Fruit fly (Drosophila melanogaster) whole organism, embryonic: Measurements from ENCODE around the gene CG10948.

ENCODE experiments used
- Antp ChIP-seq: fragments of 200-800 bp; sonication (Bioruptor generic); optimal IDR thresholded peaks from 3 replicates; lab custom pipeline; 2016; ENCODE audit warnings: missing biosample characterization, missing genetic modification characterization
- Atf-2 ChIP-seq: fragments of 200-800 bp; sonication (Bioruptor generic); optimal IDR thresholded peaks from 2 replicates; lab custom pipeline; 2016; ENCODE audit warnings: missing biosample characterization, missing genetic modification characterization
- B-H2 ChIP-seq: fragments of 200-800 bp; sonication (Bioruptor generic); optimal IDR thresholded peaks from 2 replicates; lab custom pipeline; 2018; ENCODE audit warnings: missing biosample characterization, mild to moderate bottlenecking, missing genetic modification characterization
- Blimp-1 ChIP-seq: fragments of 200-800 bp; sonication (Bioruptor generic); optimal IDR thresholded peaks from 3 replicates; lab custom pipeline; 2018; ENCODE audit warnings: missing biosample characterization, missing genetic modification characterization, mild to moderate bottlenecking, moderate library complexity, missing genetic modification reagents
- CG10543 ChIP-seq: fragments of 200-800 bp; sonication (Bioruptor generic); optimal IDR thresholded peaks from 3 replicates; lab custom pipeline; 2017; ENCODE audit warnings: missing biosample characterization, mild to moderate bottlenecking, missing genetic modification characterization, moderate library complexity
- CG11723 ChIP-seq: fragments of 200-800 bp; sonication (Bioruptor generic); optimal IDR thresholded peaks from 2 replicates; lab custom pipeline; 2017; ENCODE audit warnings: missing biosample characterization, mild to moderate bottlenecking, missing genetic modification characterization
- CG1233 ChIP-seq: fragments of 200-800 bp; sonication (Bioruptor generic); optimal IDR thresholded peaks from 4 replicates; lab custom pipeline; 2018; ENCODE audit warnings: missing biosample characterization, mild to moderate bottlenecking, missing genetic modification characterization
- CG12391 ChIP-seq: fragments of 200-800 bp; sonication (Bioruptor generic); optimal IDR thresholded peaks from 3 replicates; lab custom pipeline; 2018; ENCODE audit warnings: missing biosample characterization, mild to moderate bottlenecking, missing genetic modification characterization, moderate library complexity
- CG15601 ChIP-seq: fragments of 200-800 bp; sonication (Bioruptor generic); optimal IDR thresholded peaks from 3 replicates; lab custom pipeline; 2019; ENCODE audit warnings: missing biosample characterization, mild to moderate bottlenecking, missing genetic modification characterization, moderate library complexity
- CG16863 ChIP-seq: fragments of 200-800 bp; sonication (Bioruptor generic); optimal IDR thresholded peaks from 3 replicates; lab custom pipeline; 2016; ENCODE audit warnings: missing biosample characterization, missing genetic modification characterization
- CG17186 ChIP-seq: fragments of 200-800 bp; sonication (Bioruptor generic); optimal IDR thresholded peaks from 3 replicates; lab custom pipeline; 2017; ENCODE audit warnings: missing biosample characterization, missing genetic modification reagents, missing genetic modification characterization
- CG31441 ChIP-seq: fragments of 200-800 bp; sonication (Bioruptor generic); IDR thresholded peaks from 2 replicates; pipeline ENCODE4 v1.3.6; 2022; ENCODE audit warnings: missing biosample characterization, missing genetic modification characterization
- CG5245 ChIP-seq: fragments of 200-800 bp; sonication (Bioruptor generic); optimal IDR thresholded peaks from 3 replicates; lab custom pipeline; 2016; ENCODE audit warnings: missing biosample characterization, missing genetic modification characterization
- CG5953 ChIP-seq: fragments of 200-800 bp; sonication (Bioruptor generic); IDR thresholded peaks from 2 replicates; pipeline ENCODE4 v1.3.6; 2022; ENCODE audit warnings: missing biosample characterization, missing genetic modification characterization
- CG6272 ChIP-seq: fragments of 200-800 bp; sonication (Bioruptor generic); IDR thresholded peaks from 2 replicates; pipeline ENCODE4 v1.3.6; 2022; ENCODE audit warnings: missing biosample characterization, missing genetic modification characterization
- CG6654 ChIP-seq: fragments of 200-800 bp; sonication (Bioruptor generic); optimal IDR thresholded peaks from 2 replicates; lab custom pipeline; 2017; ENCODE audit warnings: missing biosample characterization, mild to moderate bottlenecking, missing genetic modification characterization
- CG6689 ChIP-seq: fragments of 200-800 bp; sonication (Bioruptor generic); IDR thresholded peaks from 2 replicates; pipeline ENCODE4 v1.3.6; 2022; ENCODE audit warnings: missing biosample characterization, missing genetic modification characterization
- CG7786 ChIP-seq: fragments of 200-800 bp; sonication (Bioruptor generic); optimal IDR thresholded peaks from 2 replicates; lab custom pipeline; 2016; ENCODE audit warnings: missing biosample characterization, missing genetic modification characterization
- CG9437 ChIP-seq: fragments of 200-800 bp; sonication (Bioruptor generic); optimal IDR thresholded peaks from 2 replicates; lab custom pipeline; 2018; ENCODE audit warnings: missing biosample characterization, mild to moderate bottlenecking, missing genetic modification characterization
- CG9797 ChIP-seq: fragments of 200-800 bp; sonication (Bioruptor generic); optimal IDR thresholded peaks from 3 replicates; lab custom pipeline; 2018; ENCODE audit warnings: missing biosample characterization, mild to moderate bottlenecking, missing genetic modification characterization
- GATAe ChIP-seq: fragments of 200-800 bp; sonication (Bioruptor generic); conservative IDR thresholded peaks from 2 replicates; pipeline ENCODE4 v1.3.6; 2022; ENCODE audit warnings: missing biosample characterization, missing genetic modification characterization
- HLH3B ChIP-seq: fragments of 200-800 bp; sonication (Bioruptor generic); IDR thresholded peaks from 2 replicates; pipeline ENCODE4 v1.3.6; 2022; ENCODE audit warnings: missing biosample characterization, missing genetic modification characterization
- Hmr ChIP-seq: fragments of 200-800 bp; sonication (Bioruptor generic); optimal IDR thresholded peaks from 3 replicates; lab custom pipeline; 2017; ENCODE audit warnings: mild to moderate bottlenecking, missing biosample characterization, missing genetic modification reagents, missing genetic modification characterization
- Hmx ChIP-seq: fragments of 200-800 bp; sonication (Bioruptor generic); optimal IDR thresholded peaks from 2 replicates; lab custom pipeline; 2016; ENCODE audit warnings: missing biosample characterization, missing genetic modification characterization
- Myb ChIP-seq: fragments of 200-800 bp; sonication (Bioruptor generic); optimal IDR thresholded peaks from 2 replicates; lab custom pipeline; 2016; ENCODE audit warnings: missing biosample characterization, missing genetic modification characterization
- Nf-YB ChIP-seq: fragments of 200-800 bp; sonication (Bioruptor generic); optimal IDR thresholded peaks from 3 replicates; lab custom pipeline; 2019; ENCODE audit warnings: missing biosample characterization, mild to moderate bottlenecking, missing genetic modification characterization, moderate library complexity
- Nf-YC ChIP-seq: fragments of 200-800 bp; optimal IDR thresholded peaks from 3 replicates; lab custom pipeline; 2019; ENCODE audit warnings: missing biosample characterization, mild to moderate bottlenecking, missing genetic modification characterization, moderate library complexity
- NfI ChIP-seq: fragments of 200-800 bp; sonication (Bioruptor generic); optimal IDR thresholded peaks from 3 replicates; lab custom pipeline; 2018; ENCODE audit warnings: missing biosample characterization, mild to moderate bottlenecking, missing genetic modification characterization, moderate library complexity
- Oaz ChIP-seq: fragments of 200-800 bp; sonication (Bioruptor generic); IDR thresholded peaks from 2 replicates; pipeline ENCODE4 v1.3.6; 2022; ENCODE audit warnings: missing biosample characterization, missing genetic modification characterization
- Side ChIP-seq: fragments of 200-800 bp; sonication (Bioruptor generic); optimal IDR thresholded peaks from 2 replicates; lab custom pipeline; 2016; ENCODE audit warnings: missing biosample characterization, missing genetic modification characterization
- Six4 ChIP-seq: fragments of 200-800 bp; sonication (Bioruptor generic); optimal IDR thresholded peaks from 2 replicates; lab custom pipeline; 2016; ENCODE audit warnings: missing biosample characterization, missing genetic modification characterization
- Sox100B ChIP-seq: fragments of 200-800 bp; sonication (Bioruptor generic); optimal IDR thresholded peaks from 3 replicates; lab custom pipeline; 2018; ENCODE audit warnings: missing biosample characterization, mild to moderate bottlenecking, missing genetic modification characterization
- Trl ChIP-seq, 3 experiments: fragments of >200 bp in 2 of 3; fragments of 200-800 bp in 1 of 3; sonication (Bioruptor generic) in 1 of 3; optimal IDR thresholded peaks; 2 replicates in 1 of 3; 3 replicates in 2 of 3; lab custom pipeline; 2016 to 2017; ENCODE audit warnings: missing biosample characterization in 1 of 3, missing genetic modification characterization in 1 of 3
- bowl ChIP-seq: fragments of 200-800 bp; sonication (Bioruptor generic); IDR thresholded peaks from 2 replicates; pipeline ENCODE4 v1.3.6; 2022; ENCODE audit warnings: missing biosample characterization, missing genetic modification characterization
- chn ChIP-seq: fragments of 200-800 bp; sonication (Bioruptor generic); optimal IDR thresholded peaks from 2 replicates; lab custom pipeline; 2016; ENCODE audit warnings: missing biosample characterization, missing genetic modification characterization
- croc ChIP-seq: fragments of 200-800 bp; sonication (Bioruptor generic); conservative IDR thresholded peaks from 3 replicates; pipeline ENCODE4 v1.3.6; 2022; ENCODE audit warnings: missing biosample characterization, missing genetic modification characterization
- dmrt11E ChIP-seq: fragments of 200-800 bp; sonication (Bioruptor generic); optimal IDR thresholded peaks from 3 replicates; lab custom pipeline; 2018; ENCODE audit warnings: missing biosample characterization, mild to moderate bottlenecking, missing genetic modification characterization, moderate library complexity
- fru ChIP-seq: fragments of >200 bp; optimal IDR thresholded peaks from 2 replicates; lab custom pipeline; 2017
- fu2 ChIP-seq: fragments of 200-800 bp; sonication (Bioruptor generic); optimal IDR thresholded peaks from 2 replicates; lab custom pipeline; 2016; ENCODE audit warnings: missing biosample characterization, missing genetic modification characterization
- lola ChIP-seq, 3 experiments: fragments of >200 bp in 2 of 3; fragments of 200-800 bp in 1 of 3; sonication (Bioruptor generic) in 1 of 3; optimal IDR thresholded peaks; 2 replicates each; lab custom pipeline; 2017 to 2019; ENCODE audit warnings: missing biosample characterization in 3 of 3, missing genetic modification characterization in 3 of 3, mild to moderate bottlenecking in 1 of 3, moderate library complexity in 1 of 3
- luna ChIP-seq: fragments of 200-800 bp; sonication (Bioruptor generic); optimal IDR thresholded peaks from 2 replicates; lab custom pipeline; 2016; ENCODE audit warnings: missing biosample characterization, missing genetic modification characterization
- sna ChIP-seq: fragments of 200-800 bp; sonication (Bioruptor generic); IDR thresholded peaks from 2 replicates; pipeline ENCODE4 v1.3.6; 2022; ENCODE audit warnings: missing biosample characterization, missing genetic modification characterization; ENCODE audit not compliant: partially characterized antibody
- so ChIP-seq: fragments of 200-800 bp; sonication (Bioruptor generic); IDR thresholded peaks from 3 replicates; pipeline ENCODE4 v1.3.6; 2022; ENCODE audit warnings: missing biosample characterization, missing genetic modification characterization
- stc ChIP-seq: fragments of 200-800 bp; sonication (Bioruptor generic); IDR thresholded peaks from 2 replicates; pipeline ENCODE4 v1.3.6; 2022; ENCODE audit warnings: missing biosample characterization, missing genetic modification characterization
- ttk ChIP-seq: fragments of 200-800 bp; sonication (Bioruptor generic); IDR thresholded peaks from 2 replicates; pipeline ENCODE4 v2.1.2; 2022; ENCODE audit warnings: missing biosample characterization, missing genetic modification characterization
- tx ChIP-seq: fragments of 200-800 bp; sonication (Bioruptor generic); optimal IDR thresholded peaks from 2 replicates; lab custom pipeline; 2016; ENCODE audit warnings: missing biosample characterization, missing genetic modification characterization
- vvl ChIP-seq: fragments of 200-800 bp; sonication (Bioruptor generic); IDR thresholded peaks from 2 replicates; pipeline ENCODE4 v1.3.6; 2022; ENCODE audit warnings: missing biosample characterization, missing genetic modification characterization
- zfh1 ChIP-seq: fragments of 200-800 bp; sonication (Bioruptor generic); IDR thresholded peaks from 3 replicates; pipeline ENCODE4 v1.3.6; 2022; ENCODE audit warnings: missing biosample characterization, missing genetic modification characterization
- zfh2 ChIP-seq: fragments of 200-800 bp; sonication (Bioruptor generic); optimal IDR thresholded peaks from 2 replicates; lab custom pipeline; 2016; ENCODE audit warnings: missing biosample characterization, missing genetic modification characterization

CG10948 gene

dm6 chr3L:12803159-12804034, 46.5 kb downstream of the CG10948 start (continued):
- TF ChIP-seq stc (GFP tag; lab: Robert Waterston, UW): 0 out of 2 replicates have a peak, but pooled peaks have one; percentile 21
- TF ChIP-seq CG5245 (GFP tag; lab: Kevin White, UChicago): no peak
- TF ChIP-seq CG5953 (GFP tag; lab: Robert Waterston, UW): no peak
- TF ChIP-seq CG6272: no peak
- peak; percentile 67 for TF ChIP-seq CG7786 (GFP tag; lab: Kevin White, UChicago)
- peak; percentile 38 for TF ChIP-seq Atf-2
- TF ChIP-seq fru (lab: Kevin White, UChicago): no peak
- TF ChIP-seq HLH3B (GFP tag; lab: Robert Waterston, UW): no peak
- no peak for TF ChIP-seq sna (GFP tag; lab: Robert Waterston, UW)
- TF ChIP-seq CG1233 (GFP tag; lab: Kevin White, UChicago): peak; percentile 16
- peak; percentile 37 for TF ChIP-seq luna (GFP tag; lab: Kevin White, UChicago)
- TF ChIP-seq dmrt11E: peak; percentile 6
- no peak for TF ChIP-seq croc (GFP tag; lab: Robert Waterston, UW)
- peak; percentile 20 for TF ChIP-seq Nf-YB
- TF ChIP-seq CG6654: peak; percentile 24
- no peak for TF ChIP-seq vvl (GFP tag; lab: Robert Waterston, UW)
- no peak for TF ChIP-seq chn
- TF ChIP-seq CG31441 (GFP tag; lab: Robert Waterston, UW): peak; percentile 38; the same call in 1 of the 2 replicates
- peak; percentile 70 for TF ChIP-seq zfh2 (GFP tag; lab: Kevin White, UChicago)
- no peak for TF ChIP-seq CG9797
- TF ChIP-seq Antp (GFP tag; lab: Kevin White, UChicago): no peak
- TF ChIP-seq Myb: peak; percentile 35
- TF ChIP-seq GATAe: no peak
- TF ChIP-seq Six4 (GFP tag; lab: Kevin White, UChicago): peak; percentile 25
- TF ChIP-seq fu2 (GFP tag; lab: Kevin White, UChicago): peak; percentile 47
- peak; percentile 60 for TF ChIP-seq B-H2 (GFP tag; lab: Kevin White, UChicago)
- peak; percentile 24 for TF ChIP-seq Sox100B (GFP tag; lab: Kevin White, UChicago)
- TF ChIP-seq lola (GFP tag; optimal IDR thresholded peaks at IDR 0.05; lab: Kevin White, UChicago): no peak
- peak; percentile 24 for TF ChIP-seq tx (GFP tag; lab: Kevin White, UChicago)
- TF ChIP-seq CG16863: peak; percentile 32
- TF ChIP-seq CG12391: peak; percentile 61
- peak; percentile 51 for TF ChIP-seq CG9437 (GFP tag; lab: Kevin White, UChicago)
- no peak for TF ChIP-seq zfh1 (GFP tag; lab: Robert Waterston, UW)
- TF ChIP-seq Side: peak; percentile 54
- 0 out of 2 replicates have a peak, but pooled peaks have one; percentile 30 for TF ChIP-seq Oaz (GFP tag; lab: Robert Waterston, UW)
- TF ChIP-seq bowl (GFP tag; lab: Robert Waterston, UW): no peak
- TF ChIP-seq Hmr (GFP tag; lab: Kevin White, UChicago): peak; percentile 66
- no peak for TF ChIP-seq Hmx (GFP tag; lab: Kevin White, UChicago)
- TF ChIP-seq CG11723 (GFP tag; lab: Kevin White, UChicago): no peak
- no peak for TF ChIP-seq so (GFP tag; lab: Robert Waterston, UW)
- no peak for TF ChIP-seq Trl (optimal IDR thresholded peaks at IDR 0.05; lab: Kevin White, UChicago)
- peak; percentile 63 for TF ChIP-seq Trl (GFP tag; optimal IDR thresholded peaks at IDR 0.05; lab: Kevin White, UChicago)
- no peak for TF ChIP-seq CG15601 (tag; lab: Kevin White, UChicago)
- no peak for TF ChIP-seq NfI (GFP tag; lab: Kevin White, UChicago)
- TF ChIP-seq Blimp-1 (GFP tag; lab: Kevin White, UChicago): peak; percentile 2
- peak; percentile 50 for TF ChIP-seq CG10543 (GFP tag; lab: Kevin White, UChicago)
- TF ChIP-seq Nf-YC: peak; percentile 33
- no peak for TF ChIP-seq CG17186 (GFP tag; lab: Kevin White, UChicago)
- TF ChIP-seq ttk (GFP tag; lab: Robert Waterston, UW): no peak
- TF ChIP-seq CG6689: 0 out of 2 replicates have a peak, but pooled peaks have one; percentile 26
